Fruit fly (Drosophila melanogaster) whole organism, prepupa: Measurements from ENCODE around the gene CG9135.

Experiments
- Blimp-1 ChIP-seq: fragments of 200-800 bp; sonication (Bioruptor generic); optimal IDR thresholded peaks from 3 replicates; lab custom pipeline; 2017; ENCODE audit warnings: missing biosample characterization, missing genetic modification characterization, mild to moderate bottlenecking, moderate library complexity, missing genetic modification reagents
- CG11294 ChIP-seq: fragments of 200-800 bp; sonication (Bioruptor generic); IDR thresholded peaks from 2 replicates; pipeline ENCODE4 v1.3.6; 2022; ENCODE audit warnings: missing biosample characterization, missing genetic modification characterization
- CG11762 ChIP-seq: fragments of 200-800 bp; sonication (Bioruptor generic); optimal IDR thresholded peaks from 3 replicates; lab custom pipeline; 2016; ENCODE audit warnings: missing biosample characterization, missing genetic modification characterization; ENCODE audit not compliant: insufficient read depth
- CG11902 ChIP-seq: fragments of 200-800 bp; sonication (Bioruptor generic); optimal IDR thresholded peaks from 3 replicates; lab custom pipeline; 2016; ENCODE audit warnings: missing biosample characterization, missing genetic modification characterization
- CG15336 ChIP-seq: fragments of 200-800 bp; sonication (Bioruptor generic); IDR thresholded peaks from 2 replicates; pipeline ENCODE4 v1.3.6; 2022; ENCODE audit warnings: missing biosample characterization, missing genetic modification characterization
- CG1621 ChIP-seq: fragments of 200-800 bp; sonication (Bioruptor generic); optimal IDR thresholded peaks from 3 replicates; lab custom pipeline; 2018; ENCODE audit warnings: missing biosample characterization, mild to moderate bottlenecking, missing genetic modification characterization
- CG3032 ChIP-seq: fragments of 200-800 bp; optimal IDR thresholded peaks from 2 replicates; lab custom pipeline; 2019; ENCODE audit warnings: missing biosample characterization, mild to moderate bottlenecking, missing genetic modification characterization, moderate library complexity
- CG32006 ChIP-seq: fragments of 200-800 bp; sonication (Bioruptor generic); optimal IDR thresholded peaks from 3 replicates; lab custom pipeline; 2017; ENCODE audit warnings: missing biosample characterization, mild to moderate bottlenecking, missing genetic modification characterization
- CG34406 ChIP-seq: fragments of 200-800 bp; sonication (Bioruptor generic); optimal IDR thresholded peaks from 3 replicates; lab custom pipeline; 2016; ENCODE audit warnings: missing biosample characterization, missing genetic modification characterization
- CG3919 ChIP-seq: fragments of 200-800 bp; sonication (Bioruptor generic); optimal IDR thresholded peaks from 3 replicates; lab custom pipeline; 2016; ENCODE audit warnings: missing biosample characterization, missing genetic modification characterization
- CG4318 ChIP-seq: fragments of 200-800 bp; sonication (Bioruptor generic); optimal IDR thresholded peaks from 3 replicates; lab custom pipeline; 2017; ENCODE audit warnings: missing biosample characterization, mild to moderate bottlenecking, missing genetic modification characterization
- CG6163 ChIP-seq: fragments of 200-800 bp; sonication (Bioruptor generic); IDR thresholded peaks from 3 replicates; pipeline ENCODE4 v1.3.6; 2022; ENCODE audit warnings: missing biosample characterization, missing genetic modification characterization
- CG6276 ChIP-seq: fragments of 200-800 bp; sonication (Bioruptor generic); optimal IDR thresholded peaks from 2 replicates; lab custom pipeline; 2017; ENCODE audit warnings: missing biosample characterization, mild to moderate bottlenecking, missing genetic modification characterization
- CG6808 ChIP-seq: fragments of 200-800 bp; sonication (Bioruptor generic); optimal IDR thresholded peaks from 3 replicates; lab custom pipeline; 2017; ENCODE audit warnings: missing biosample characterization, missing genetic modification characterization, mild to moderate bottlenecking, moderate library complexity, missing genetic modification reagents
- CG6854 ChIP-seq: fragments of 200-800 bp; sonication (Bioruptor generic); optimal IDR thresholded peaks from 2 replicates; lab custom pipeline; 2017; ENCODE audit warnings: missing biosample characterization, mild to moderate bottlenecking, missing genetic modification characterization
- CG8119 ChIP-seq: fragments of 200-800 bp; sonication (Bioruptor generic); IDR thresholded peaks from 3 replicates; pipeline ENCODE4 v1.3.6; 2022; ENCODE audit warnings: missing biosample characterization, missing genetic modification characterization
- CG8632 ChIP-seq: fragments of 200-800 bp; sonication (Bioruptor generic); optimal IDR thresholded peaks from 3 replicates; lab custom pipeline; 2016; ENCODE audit warnings: missing biosample characterization, missing genetic modification characterization
- CG9139 ChIP-seq: fragments of 200-800 bp; sonication (Bioruptor generic); optimal IDR thresholded peaks from 3 replicates; lab custom pipeline; 2017; ENCODE audit warnings: missing biosample characterization, mild to moderate bottlenecking, missing genetic modification characterization
- Eip78C ChIP-seq: fragments of 200-800 bp; sonication (Bioruptor generic); peaks from one replicate; lab custom pipeline; 2016; ENCODE audit warnings: missing biosample characterization, missing genetic modification characterization
- Eip93F ChIP-seq: fragments of 200-800 bp; sonication (Bioruptor generic); optimal IDR thresholded peaks from 2 replicates; lab custom pipeline; 2016; ENCODE audit warnings: missing biosample characterization, mild to moderate bottlenecking, missing genetic modification characterization
- Ets21C ChIP-seq: fragments of 200-800 bp; sonication (Bioruptor generic); optimal IDR thresholded peaks from 3 replicates; lab custom pipeline; 2016; ENCODE audit warnings: missing biosample characterization, missing genetic modification characterization
- Ets96B ChIP-seq: fragments of 200-800 bp; optimal IDR thresholded peaks from 2 replicates; lab custom pipeline; 2019; ENCODE audit warnings: missing biosample characterization, mild to moderate bottlenecking, missing genetic modification characterization, moderate library complexity
- Gug ChIP-seq: fragments of 200-800 bp; sonication (Bioruptor generic); IDR thresholded peaks from 2 replicates; pipeline ENCODE4 v1.3.6; 2022; ENCODE audit warnings: missing biosample characterization, missing genetic modification characterization
- Hr38 ChIP-seq: sonication (Bioruptor generic); optimal IDR thresholded peaks from 2 replicates; lab custom pipeline; 2016; ENCODE audit warnings: missing biosample characterization, missing genetic modification characterization
- Hr39 ChIP-seq: fragments of 200-800 bp; sonication (Bioruptor generic); optimal IDR thresholded peaks from 2 replicates; lab custom pipeline; 2016; ENCODE audit warnings: missing biosample characterization, missing genetic modification characterization
- Hr4 ChIP-seq: fragments of 200-800 bp; sonication (Bioruptor generic); optimal IDR thresholded peaks from 3 replicates; lab custom pipeline; 2016; ENCODE audit warnings: missing biosample characterization, missing genetic modification characterization
- Met ChIP-seq: fragments of 200-800 bp; sonication (Bioruptor generic); optimal IDR thresholded peaks from 3 replicates; lab custom pipeline; 2016; ENCODE audit warnings: missing biosample characterization, missing genetic modification characterization
- OdsH ChIP-seq: fragments of 200-800 bp; sonication (Bioruptor generic); optimal IDR thresholded peaks from 3 replicates; lab custom pipeline; 2016; ENCODE audit warnings: missing biosample characterization, missing genetic modification characterization
- Smox ChIP-seq: fragments of 200-800 bp; sonication (Bioruptor generic); optimal IDR thresholded peaks from 3 replicates; lab custom pipeline; 2016; ENCODE audit warnings: missing biosample characterization, missing genetic modification characterization
- Sox14 ChIP-seq: fragments of 200-800 bp; sonication (Bioruptor generic); optimal IDR thresholded peaks from 3 replicates; lab custom pipeline; 2016; ENCODE audit warnings: missing biosample characterization, missing genetic modification characterization
- achi ChIP-seq: fragments of 200-800 bp; sonication (Bioruptor generic); optimal IDR thresholded peaks from 3 replicates; lab custom pipeline; 2016; ENCODE audit warnings: missing biosample characterization, missing genetic modification characterization
- acj6 ChIP-seq: fragments of 200-800 bp; sonication (Bioruptor generic); optimal IDR thresholded peaks from 3 replicates; lab custom pipeline; 2016; ENCODE audit warnings: missing biosample characterization, missing genetic modification characterization
- cyc ChIP-seq: fragments of 200-800 bp; sonication (Bioruptor generic); optimal IDR thresholded peaks from 3 replicates; lab custom pipeline; 2016; ENCODE audit warnings: missing biosample characterization, missing genetic modification characterization
- dac ChIP-seq: fragments of 200-800 bp; sonication (Bioruptor generic); optimal IDR thresholded peaks from 2 replicates; lab custom pipeline; 2017; ENCODE audit warnings: missing biosample characterization, mild to moderate bottlenecking, missing genetic modification characterization
- eg ChIP-seq: fragments of 200-800 bp; sonication (Bioruptor generic); IDR thresholded peaks from 3 replicates; pipeline ENCODE4 v1.3.6; 2022; ENCODE audit warnings: missing biosample characterization, missing genetic modification characterization
- fd59A ChIP-seq: fragments of 200-800 bp; sonication (Bioruptor generic); optimal IDR thresholded peaks from 2 replicates; lab custom pipeline; 2017; ENCODE audit warnings: missing biosample characterization, mild to moderate bottlenecking, missing genetic modification characterization, missing genetic modification reagents
- fd85E ChIP-seq: fragments of 200-800 bp; sonication (Bioruptor generic); optimal IDR thresholded peaks from 3 replicates; lab custom pipeline; 2016; ENCODE audit warnings: missing biosample characterization, missing genetic modification characterization
- lz ChIP-seq: fragments of 200-800 bp; sonication (Bioruptor generic); optimal IDR thresholded peaks from 3 replicates; lab custom pipeline; 2016; ENCODE audit warnings: missing biosample characterization, missing genetic modification characterization
- net ChIP-seq: fragments of 200-800 bp; sonication (Bioruptor generic); optimal IDR thresholded peaks from 3 replicates; lab custom pipeline; 2016; ENCODE audit warnings: missing biosample characterization, missing genetic modification characterization
- salr ChIP-seq, 2 experiments: fragments of 200-800 bp; sonication (Bioruptor generic); optimal IDR thresholded peaks; 3 replicates each; lab custom pipeline; 2016 to 2018; ENCODE audit warnings: missing biosample characterization in 2 of 2, missing genetic modification characterization in 2 of 2, mild to moderate bottlenecking in 1 of 2
- ss ChIP-seq, 2 experiments: fragments of 200-800 bp; sonication (Bioruptor generic); optimal IDR thresholded peaks; 2 replicates in 1 of 2; 3 replicates in 1 of 2; lab custom pipeline; 2017 to 2018; ENCODE audit warnings: mild to moderate bottlenecking in 2 of 2, missing biosample characterization in 2 of 2, missing genetic modification characterization in 2 of 2, moderate library complexity in 1 of 2
- svp ChIP-seq: fragments of 200-800 bp; sonication (Bioruptor generic); peaks from one replicate; lab custom pipeline; 2016; ENCODE audit warnings: missing biosample characterization, missing genetic modification characterization

Gene CG9135

dm6 chr2L:6031838-6032237, 18.8 kb upstream of the CG9135 start (continued):
- peak; percentile 36 for TF ChIP-seq Sox14 (GFP tag; lab: Kevin White, UChicago)
- TF ChIP-seq cyc: no peak
- no peak for TF ChIP-seq OdsH
- no peak for TF ChIP-seq Blimp-1 (GFP tag; lab: Kevin White, UChicago)
- no peak for TF ChIP-seq Eip93F (GFP tag; lab: Kevin White, UChicago)
- peak; percentile 73 for TF ChIP-seq CG6163 (GFP tag; lab: Robert Waterston, UW)
- TF ChIP-seq Ets96B (tag; lab: Kevin White, UChicago): peak; percentile 59

dm6 chr2L:6034344-6034743, 16.3 kb upstream of the CG9135 start, which contains the start of gene CG9109:
Gene CG9109 (minus strand): TSS chr2L:6034423.
- TF ChIP-seq CG15336 (GFP tag; lab: Robert Waterston, UW): no peak
- no peak for TF ChIP-seq CG11762 (GFP tag; lab: Kevin White, UChicago)
- no peak for TF ChIP-seq Smox (GFP tag; lab: Kevin White, UChicago)
- no peak for TF ChIP-seq CG11902 (GFP tag; lab: Kevin White, UChicago)
- no peak for TF ChIP-seq lz (GFP tag; lab: Kevin White, UChicago)
- no peak for TF ChIP-seq Hr39 (GFP tag; lab: Kevin White, UChicago)
- TF ChIP-seq eg: no peak
- no peak for TF ChIP-seq CG6163 (GFP tag; lab: Robert Waterston, UW)
- TF ChIP-seq svp (GFP tag; lab: Kevin White, UChicago): no peak
- no peak for TF ChIP-seq ss (GFP tag; optimal IDR thresholded peaks at IDR 0.05; lab: Kevin White, UChicago)
- no peak for TF ChIP-seq Blimp-1 (GFP tag; lab: Kevin White, UChicago)

DNA sequence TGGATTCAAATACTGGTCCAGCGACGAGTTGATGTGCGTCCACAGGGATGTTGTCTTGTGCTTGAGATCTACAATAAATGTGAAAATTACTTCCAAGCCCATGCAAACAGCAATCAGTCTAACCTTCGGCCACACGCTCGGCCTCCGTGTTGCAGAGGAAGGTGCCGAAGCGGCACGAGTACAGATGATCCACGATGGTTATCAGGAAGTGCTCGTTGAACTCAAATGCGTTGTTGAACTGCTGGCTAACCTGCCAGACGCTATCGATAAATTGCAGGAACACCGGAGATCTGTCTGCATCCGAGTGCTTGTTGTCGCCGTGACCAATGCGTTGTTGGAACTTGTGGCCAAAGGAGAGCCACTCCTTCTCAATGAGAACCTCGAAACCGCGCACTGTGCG, 15.4 kb upstream of the CG9135 start:
- TF ChIP-seq CG8632 (GFP tag; lab: Kevin White, UChicago) (no peak), svp (GFP tag; lab: Kevin White, UChicago) (peak; percentile 91)

DNA sequence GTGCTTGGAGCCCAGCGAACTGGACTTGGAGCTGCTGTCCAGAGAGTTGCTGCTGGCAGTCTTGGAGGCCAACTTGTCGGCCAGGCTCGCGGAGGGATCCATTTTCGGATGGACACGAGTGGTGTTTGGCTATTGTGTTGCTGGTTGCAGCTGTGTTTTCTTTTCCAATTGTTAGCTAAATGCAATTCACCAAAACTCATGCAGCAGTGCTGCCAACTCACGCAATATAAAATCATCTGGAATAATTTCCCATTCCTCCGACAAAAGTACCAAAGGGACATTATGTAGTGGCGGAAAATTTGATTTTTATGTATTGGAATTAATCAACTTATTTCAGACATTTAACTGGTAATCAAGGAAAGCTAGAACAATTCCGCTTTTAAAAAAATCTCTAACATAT, 13.9 kb upstream of the CG9135 start, which contains the start of gene mtm:
mtm (minus strand) TSS at position 306 of the 400 bp plus-strand sequence.
- TF ChIP-seq Eip78C (GFP tag; lab: Kevin White, UChicago) (peak; percentile 69), CG6808 (peak; percentile 66), salr (GFP tag; optimal IDR thresholded peaks at IDR 0.05; lab: Kevin White, UChicago) (no peak)

DNA sequence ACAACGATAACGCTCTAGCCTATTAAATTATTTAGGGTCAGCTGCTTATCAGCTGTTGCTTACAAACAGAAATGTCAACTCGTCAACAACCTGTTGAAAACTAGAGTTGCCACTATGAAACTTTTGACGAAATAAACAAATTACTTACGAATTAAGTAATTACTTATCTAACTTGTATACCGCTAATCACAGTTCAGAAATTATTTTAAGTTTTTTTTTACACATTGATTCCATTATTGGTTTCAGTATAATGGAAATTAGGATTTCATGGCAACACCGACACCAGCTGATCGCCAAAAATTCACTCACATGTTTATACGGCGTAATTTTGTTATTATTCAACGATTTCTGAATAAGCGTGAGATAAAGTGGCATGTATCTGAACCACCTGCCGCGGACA, 12.8 kb upstream of the CG9135 start, which contains the start of the genes CG9117 and CG31643:
CG9117 (minus strand) TSS at position 73 of the 400 bp plus-strand sequence.
CG31643 (plus strand) TSS at position 288 of the 400 bp plus-strand sequence.
- TF ChIP-seq CG11762 (GFP tag; lab: Kevin White, UChicago): peak; percentile 18
- TF ChIP-seq acj6 (GFP tag; lab: Kevin White, UChicago): no peak
- TF ChIP-seq achi (GFP tag; lab: Kevin White, UChicago): peak; percentile 73
- no peak for TF ChIP-seq CG4318 (GFP tag; lab: Kevin White, UChicago)
- peak; percentile 62 for TF ChIP-seq CG15336 (GFP tag; lab: Robert Waterston, UW)
- TF ChIP-seq CG32006: no peak
- no peak for TF ChIP-seq Met (GFP tag; lab: Kevin White, UChicago)
- TF ChIP-seq svp (GFP tag; lab: Kevin White, UChicago): peak; percentile 95
- no peak for TF ChIP-seq Ets21C (GFP tag; lab: Kevin White, UChicago)
- TF ChIP-seq CG8632 (GFP tag; lab: Kevin White, UChicago): no peak
- TF ChIP-seq CG11902 (GFP tag; lab: Kevin White, UChicago): no peak
- TF ChIP-seq CG6808: peak; percentile 39
- no peak for TF ChIP-seq Hr4
- TF ChIP-seq ss (GFP tag; optimal IDR thresholded peaks at IDR 0.05; lab: Kevin White, UChicago): no peak
- TF ChIP-seq CG6276 (GFP tag; lab: Kevin White, UChicago): no peak
- TF ChIP-seq salr (GFP tag; optimal IDR thresholded peaks at IDR 0.05; lab: Kevin White, UChicago): no peak
- TF ChIP-seq Hr38 (GFP tag; lab: Kevin White, UChicago): no peak
- no peak for TF ChIP-seq Blimp-1 (GFP tag; lab: Kevin White, UChicago)
- TF ChIP-seq CG3919: no peak
- TF ChIP-seq CG34406 (GFP tag; lab: Kevin White, UChicago): peak; percentile 55
- TF ChIP-seq CG6854 (GFP tag; lab: Kevin White, UChicago): no peak
- no peak for TF ChIP-seq CG9139 (GFP tag; lab: Kevin White, UChicago)
- peak; percentile 73 for TF ChIP-seq Hr39 (GFP tag; lab: Kevin White, UChicago)
- peak; percentile 70 for TF ChIP-seq eg
- no peak for TF ChIP-seq fd59A (GFP tag; lab: Kevin White, UChicago)
- TF ChIP-seq dac (GFP tag; lab: Kevin White, UChicago): no peak
- TF ChIP-seq cyc: peak; percentile 67
- peak; percentile 75 for TF ChIP-seq CG1621
- TF ChIP-seq CG3032 (tag; lab: Kevin White, UChicago): peak; percentile 46
- no peak for TF ChIP-seq CG11294 (GFP tag; lab: Robert Waterston, UW)
- no peak for TF ChIP-seq fd85E (GFP tag; lab: Kevin White, UChicago)
- peak; percentile 47 for TF ChIP-seq Eip93F (GFP tag; lab: Kevin White, UChicago)
- TF ChIP-seq CG8119 (GFP tag; lab: Robert Waterston, UW): no peak
- TF ChIP-seq net: peak; percentile 40
- TF ChIP-seq Gug (GFP tag; lab: Robert Waterston, UW): no peak
